Worm (Caenorhabditis elegans): Measurements from ENCODE around the gene hpo-30.

hpo-30 gene

DNA sequence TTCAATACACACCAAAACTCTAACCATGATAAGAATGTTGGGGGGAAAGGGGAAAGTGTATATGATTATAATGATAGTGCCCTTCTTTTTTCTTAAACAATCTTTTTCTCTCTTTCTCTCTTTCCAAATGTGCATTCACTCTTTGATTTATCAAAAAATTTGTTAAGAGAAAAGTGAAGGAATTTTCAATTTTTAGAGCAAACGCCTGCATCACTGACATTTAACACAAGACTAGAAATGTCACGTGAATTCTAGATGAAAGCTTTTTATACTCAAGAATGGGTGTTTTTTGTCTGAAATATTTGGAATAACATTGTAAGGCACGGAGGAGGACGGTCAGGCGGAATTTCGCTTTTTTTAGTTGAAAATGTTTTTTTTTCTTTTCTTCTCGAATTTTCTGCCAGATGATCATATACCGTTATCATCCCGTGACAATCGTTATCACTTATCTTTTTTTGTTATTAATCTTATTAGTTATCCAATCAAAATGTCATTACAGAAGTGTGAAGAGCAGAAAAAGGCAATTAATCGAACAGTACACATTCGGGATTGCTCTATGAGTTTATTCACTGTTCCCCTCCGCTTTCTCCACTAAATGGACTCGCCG is 8.1 kb downstream of the hpo-30 start, which contains the start of the genes frm-7 and F55C5.17 (continued):
- TF ChIP-seq snpc-4 (GFP tag; optimal IDR thresholded peaks at IDR 0.05) (no peak), snpc-4 (tag; optimal IDR thresholded peaks at IDR 0.05) (peak in 2 of 4 experiments; percentile 6 to 15)

DNA sequence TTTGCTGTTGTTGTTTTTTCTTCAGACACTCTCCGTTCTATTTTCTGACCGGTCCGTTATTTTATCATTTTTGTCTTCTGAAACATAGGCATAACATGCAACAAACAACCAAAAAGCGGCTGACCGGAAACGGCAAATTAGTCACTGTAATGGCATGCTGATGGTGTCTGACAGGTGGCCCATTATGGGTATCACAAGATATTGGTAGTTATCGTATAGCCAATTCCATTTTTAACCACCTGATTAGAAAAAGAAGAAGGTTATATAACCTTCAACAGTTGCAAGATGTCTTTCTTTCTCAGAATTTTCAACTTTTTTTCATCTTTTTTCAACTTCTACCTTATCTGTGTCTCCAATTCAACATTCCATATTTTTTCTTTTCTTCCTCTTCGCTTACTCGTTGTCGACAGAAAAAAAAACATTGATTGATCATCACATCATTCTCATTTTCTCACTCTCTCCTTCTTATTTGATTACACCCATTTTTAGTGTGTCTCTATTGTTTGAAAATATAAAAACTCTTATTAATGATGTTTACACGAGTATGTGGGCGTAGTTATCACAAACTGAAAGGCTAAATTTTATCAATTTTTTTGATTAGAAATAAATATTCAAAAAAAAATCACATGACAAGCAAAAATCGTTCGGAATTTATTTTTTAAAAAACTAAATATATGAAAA is 9.2 kb downstream of the hpo-30 start:
- TF ChIP-seq pbrm-1 (GFP tag; IDR thresholded peaks at IDR 0.05) (0 out of 2 replicates have a peak, but pooled peaks have one; percentile 20), tbp1 (GFP tag; optimal IDR thresholded peaks at IDR 0.05) (no peak), somi-1 (GFP tag; optimal IDR thresholded peaks at IDR 0.05) (peak; percentile 12), akir-1 (GFP tag; optimal IDR thresholded peaks at IDR 0.05) (no peak)

- TF ChIP-seq snpc-1.1 (tag; optimal IDR thresholded peaks at IDR 0.05; ENCODE audit: insufficient read depth): no peak
- TF ChIP-seq let-526 (GFP tag; IDR thresholded peaks at IDR 0.05): no peak
- no peak for TF ChIP-seq egrh-3 (GFP tag; IDR thresholded peaks at IDR 0.05)
- TF ChIP-seq efl-1 (GFP tag; optimal IDR thresholded peaks at IDR 0.05): no peak
- peak; percentile 20 for TF ChIP-seq tbp1 (GFP tag; optimal IDR thresholded peaks at IDR 0.05)
- TF ChIP-seq let-607 (tag; optimal IDR thresholded peaks at IDR 0.05): peak in 1 of 2 experiments; percentile 14
- TF ChIP-seq egl-18 (GFP tag; IDR thresholded peaks at IDR 0.05): no peak
- TF ChIP-seq ztf-6 (GFP tag; IDR thresholded peaks at IDR 0.05): no peak
- peak; percentile 48 for TF ChIP-seq attf-5 (GFP tag; optimal IDR thresholded peaks at IDR 0.05)
- TF ChIP-seq F57C9.4 (tag; optimal IDR thresholded peaks at IDR 0.05): no peak
- TF ChIP-seq somi-1 (GFP tag; optimal IDR thresholded peaks at IDR 0.05): peak; percentile 50
- TF ChIP-seq nhr-80 (tag; optimal IDR thresholded peaks at IDR 0.05): peak; percentile 59
- TF ChIP-seq mcd-1 (GFP tag; IDR thresholded peaks at IDR 0.05): no peak
- TF ChIP-seq Y95B8A.8 (GFP tag; IDR thresholded peaks at IDR 0.05): no peak
- TF ChIP-seq sdz-38 (tag; optimal IDR thresholded peaks at IDR 0.05): no peak
- no peak for TF ChIP-seq atf-7 (tag; optimal IDR thresholded peaks at IDR 0.05)
- TF ChIP-seq lin-54 (GFP tag; optimal IDR thresholded peaks at IDR 0.05): peak; percentile 12
- no peak for TF ChIP-seq nfya-2 (GFP tag; IDR thresholded peaks at IDR 0.05)
- 0 out of 2 replicates have a peak, but pooled peaks have one; percentile 64 for TF ChIP-seq Y56A3A.18 (GFP tag; IDR thresholded peaks at IDR 0.05)
- TF ChIP-seq tlf-1 (GFP tag; optimal IDR thresholded peaks at IDR 0.05): no peak
- no peak for TF ChIP-seq K12H6.12 (tag; optimal IDR thresholded peaks at IDR 0.05)
- TF ChIP-seq ama-1 (optimal IDR thresholded peaks at IDR 0.05): no peak
- TF ChIP-seq ama-1 (GFP tag; optimal IDR thresholded peaks at IDR 0.05): no peak
- TF ChIP-seq D2030.7 (GFP tag; IDR thresholded peaks at IDR 0.05): no peak
- TF ChIP-seq egl-44 (GFP tag; IDR thresholded peaks at IDR 0.05): no peak
- no peak for TF ChIP-seq sea-2 (GFP tag; IDR thresholded peaks at IDR 0.05)
- TF ChIP-seq mes-4 (tag; optimal IDR thresholded peaks at IDR 0.05): no peak
- no peak for TF ChIP-seq hsf-1 (GFP tag; IDR thresholded peaks at IDR 0.05)
- peak; percentile 15 for TF ChIP-seq repo-1 (tag; optimal IDR thresholded peaks at IDR 0.05)
- TF ChIP-seq lin-26 (GFP tag; IDR thresholded peaks at IDR 0.05): no peak
- TF ChIP-seq bed-2 (GFP tag; IDR thresholded peaks at IDR 0.05): no peak
- TF ChIP-seq hrde-1 (tag; optimal IDR thresholded peaks at IDR 0.05; ENCODE audit: borderline replicate concordance): no peak
- no peak for TF ChIP-seq nfya-1 (tag; optimal IDR thresholded peaks at IDR 0.05; ENCODE audit: borderline replicate concordance, insufficient read depth)
- TF ChIP-seq cebp-1 (GFP tag; IDR thresholded peaks at IDR 0.05): no peak
- peak; percentile 56 for TF ChIP-seq cebp-1 (tag; optimal IDR thresholded peaks at IDR 0.05)
- TF ChIP-seq nhr-90 (tag; optimal IDR thresholded peaks at IDR 0.05): no peak
- TF ChIP-seq nfyb-1 (GFP tag; IDR thresholded peaks at IDR 0.05): no peak
- TF ChIP-seq lin-40 (tag; optimal IDR thresholded peaks at IDR 0.05): peak; percentile 49
- TF ChIP-seq him-1 (tag; optimal IDR thresholded peaks at IDR 0.05): no peak
- no peak for TF ChIP-seq F49E8.2 (tag; optimal IDR thresholded peaks at IDR 0.05; ENCODE audit: insufficient read depth)
Measured at ce11 chrV:12300166-12300565, 10.0 kb downstream of the hpo-30 start.
